Worm (Caenorhabditis elegans): ENCODE results near the gene F43E2.6.

F43E2.6 gene

ce11 chrII:7405262-7405661, 36.6 kb upstream of the F43E2.6 start (continued):
- TF ChIP-seq die-1 (tag; optimal IDR thresholded peaks at IDR 0.05) (no peak), atf-7 (tag; optimal IDR thresholded peaks at IDR 0.05) (no peak), snpc-3.4 (tag; optimal IDR thresholded peaks at IDR 0.05) (no peak), lin-26 (GFP tag; IDR thresholded peaks at IDR 0.05) (no peak), ceh-27 (GFP tag; optimal IDR thresholded peaks at IDR 0.05) (no peak), F22D6.2 (tag; optimal IDR thresholded peaks at IDR 0.05) (no peak), fkh-3 (tag; optimal IDR thresholded peaks at IDR 0.05) (no peak)

ce11 chrII:7404001-7404400, 35.3 kb upstream of the F43E2.6 start:
- TF ChIP-seq hmg-20 (GFP tag; IDR thresholded peaks at IDR 0.05) (no peak), chd-7 (tag; optimal IDR thresholded peaks at IDR 0.05) (no peak), attf-3 (GFP tag; conservative IDR thresholded peaks at IDR 0.05) (no peak), nhr-179 (tag; optimal IDR thresholded peaks at IDR 0.05) (no peak), ztf-3 (GFP tag; optimal IDR thresholded peaks at IDR 0.05) (no peak), ZK185.1 (tag; optimal IDR thresholded peaks at IDR 0.05; ENCODE audit: poor library complexity, severe bottlenecking) (no peak), rec-8 (tag; optimal IDR thresholded peaks at IDR 0.05) (no peak), madf-8 (GFP tag; conservative IDR thresholded peaks at IDR 0.05) (no peak), Y56A3A.18 (GFP tag; IDR thresholded peaks at IDR 0.05) (no peak), zfh-2 (GFP tag; conservative IDR thresholded peaks at IDR 0.05) (no peak), ztf-18 (tag; optimal IDR thresholded peaks at IDR 0.05) (no peak), tbp1 (GFP tag; optimal IDR thresholded peaks at IDR 0.05) (no peak), ztf-26 (tag; optimal IDR thresholded peaks at IDR 0.05) (no peak), Y67H2A.10 (GFP tag; conservative IDR thresholded peaks at IDR 0.05) (no peak), B0019.2 (GFP tag; conservative IDR thresholded peaks at IDR 0.05) (no peak), tlf-1 (GFP tag; optimal IDR thresholded peaks at IDR 0.05) (no peak), dpl-1 (GFP tag; optimal IDR thresholded peaks at IDR 0.05) (no peak), ceh-27 (GFP tag; optimal IDR thresholded peaks at IDR 0.05) (no peak)

- no peak for TF ChIP-seq F55B11.4 (tag; optimal IDR thresholded peaks at IDR 0.05; ENCODE audit: borderline replicate concordance, insufficient read depth)
- TF ChIP-seq mcd-1 (GFP tag; IDR thresholded peaks at IDR 0.05) = no peak
Measured at ce11 chrII:7402625-7403024, 34.0 kb upstream of the F43E2.6 start, which contains the start of gene nas-7. Gene nas-7 (minus strand): TSS chrII:7402725.

- TF ChIP-seq rpc-1 (optimal IDR thresholded peaks at IDR 0.05) (no peak), rpc-1 (tag; optimal IDR thresholded peaks at IDR 0.05) (no peak), tbx-9 (tag; optimal IDR thresholded peaks at IDR 0.05; ENCODE audit: borderline replicate concordance) (no peak), ztf-28 (GFP tag; IDR thresholded peaks at IDR 0.05) (no peak), let-607 (tag; optimal IDR thresholded peaks at IDR 0.05) (no peak), Y56A3A.18 (GFP tag; IDR thresholded peaks at IDR 0.05) (no peak), fkh-3 (tag; optimal IDR thresholded peaks at IDR 0.05) (no peak), aptf-3 (GFP tag; IDR thresholded peaks at IDR 0.05) (no peak)
Measured at ce11 chrII:7398712-7399111, 30.1 kb upstream of the F43E2.6 start, which contains the start of gene C07D10.1. Gene C07D10.1 (plus strand): TSS chrII:7399012.

ce11 chrII:7397273-7397840, 28.7 kb upstream of the F43E2.6 start:
- TF ChIP-seq Y53F4B.3 (GFP tag; IDR thresholded peaks at IDR 0.05) (no peak), mxl-1 (tag; optimal IDR thresholded peaks at IDR 0.05) (no peak), tlf-1 (GFP tag; optimal IDR thresholded peaks at IDR 0.05) (no peak), cebp-1 (GFP tag; IDR thresholded peaks at IDR 0.05) (no peak), cebp-1 (tag; optimal IDR thresholded peaks at IDR 0.05) (peak; percentile 29), rcor-1 (GFP tag; IDR thresholded peaks at IDR 0.05) (no peak), ztf-18 (tag; optimal IDR thresholded peaks at IDR 0.05) (no peak), bed-1 (GFP tag; IDR thresholded peaks at IDR 0.05) (no peak), let-526 (GFP tag; IDR thresholded peaks at IDR 0.05) (no peak), madf-10 (tag; optimal IDR thresholded peaks at IDR 0.05) (no peak), bed-2 (GFP tag; IDR thresholded peaks at IDR 0.05) (no peak), snpc-4 (GFP tag; optimal IDR thresholded peaks at IDR 0.05) (no peak), snpc-4 (tag; optimal IDR thresholded peaks at IDR 0.05) (peak in 2 of 4 experiments; percentile 8 to 18), F10E7.11 (tag; optimal IDR thresholded peaks at IDR 0.05) (no peak)

All from whole organism, young adult.